ENCODE assay signal across 4 worm cellular contexts in genomic region chrV:5628014-5628413, ce11.
TF ChIP-seq lines count a peak whose summit lies in the region.

No protein-coding gene starts in this region.

TF ChIP-seq in whole organism, L2 larva, 48 proteins besides CTCF, POLR2A, EP300 and RAD21:
- no peak for TF ChIP-seq nhr-237 (tag; optimal IDR thresholded peaks at IDR 0.05; lab: Kevin White, UChicago)
- TF ChIP-seq mab-5 (tag; optimal IDR thresholded peaks at IDR 0.05; lab: Kevin White, UChicago), result peak; percentile 4
- no peak for TF ChIP-seq elt-1 (tag; optimal IDR thresholded peaks at IDR 0.05; lab: Kevin White, UChicago)
- no peak for TF ChIP-seq skn-1 (tag; optimal IDR thresholded peaks at IDR 0.05; lab: Kevin White, UChicago)
- no peak for TF ChIP-seq unc-55 (GFP tag; optimal IDR thresholded peaks at IDR 0.05; lab: Kevin White, UChicago)
- no peak for TF ChIP-seq snpc-4 (tag; optimal IDR thresholded peaks at IDR 0.05; lab: Kevin White, UChicago)
- TF ChIP-seq mdl-1 (tag; optimal IDR thresholded peaks at IDR 0.05; lab: Kevin White, UChicago), result no peak

TF ChIP-seq in whole organism, L3 larva, 47 proteins besides CTCF, POLR2A, EP300 and RAD21:
- no peak for TF ChIP-seq ceh-16 (tag; optimal IDR thresholded peaks at IDR 0.05; lab: Kevin White, UChicago)
- TF ChIP-seq lin-39 (tag; optimal IDR thresholded peaks at IDR 0.05; lab: Kevin White, UChicago), result peak; percentile 39
- peak; percentile 72 for TF ChIP-seq unc-62 (GFP tag; optimal IDR thresholded peaks at IDR 0.05; lab: Kevin White, UChicago)
- TF ChIP-seq pha-4 (tag; optimal IDR thresholded peaks at IDR 0.05; lab: Kevin White, UChicago), result no peak
- no peak for TF ChIP-seq nhr-237 (tag; optimal IDR thresholded peaks at IDR 0.05; lab: Kevin White, UChicago)
- TF ChIP-seq hmg-11 (tag; optimal IDR thresholded peaks at IDR 0.05; lab: Kevin White, UChicago), result no peak
- TF ChIP-seq ztf-11 (tag; optimal IDR thresholded peaks at IDR 0.05; lab: Kevin White, UChicago), result no peak

TF ChIP-seq in whole organism, L4 larva, 104 proteins besides CTCF, POLR2A, EP300 and RAD21:
- TF ChIP-seq unc-62 (GFP tag; optimal IDR thresholded peaks at IDR 0.05 in 1 of 2; lab: Kevin White, UChicago), result peak in 1 of 2 experiments; percentile 99
- TF ChIP-seq unc-62 (tag; optimal IDR thresholded peaks at IDR 0.05; lab: Kevin White, UChicago), result no peak
- no peak for TF ChIP-seq aha-1 (tag; lab: Kevin White, UChicago)
- peak; percentile 29; the same call in 1 of the 2 replicates for TF ChIP-seq ceh-20 (GFP tag; IDR thresholded peaks at IDR 0.05; lab: Robert Waterston, UW)
- TF ChIP-seq tra-1 (GFP tag; IDR thresholded peaks at IDR 0.05; lab: Robert Waterston, UW), result 0 out of 2 replicates have a peak, but pooled peaks have one; percentile 41

TF ChIP-seq in whole organism, young adult, 124 proteins besides CTCF, POLR2A, EP300 and RAD21:
- TF ChIP-seq snpc-4 (GFP tag; optimal IDR thresholded peaks at IDR 0.05; lab: Kevin White, UChicago) (no peak), snpc-4 (tag; optimal IDR thresholded peaks at IDR 0.05; lab: Kevin White, UChicago) (no peak), K12H6.12 (tag; optimal IDR thresholded peaks at IDR 0.05; lab: Kevin White, UChicago) (peak; percentile 17), hsf-1 (GFP tag; IDR thresholded peaks at IDR 0.05; lab: Robert Waterston, UW) (no peak), him-1 (tag; optimal IDR thresholded peaks at IDR 0.05; lab: Kevin White, UChicago) (no peak)
